Fruit fly (Drosophila melanogaster) Kc167 (cell line): Measurements from ENCODE around the gene CG45494.
"Not testable (repeated sequence)": the region's sequence is repeated elsewhere in the genome, so short reads cannot be mapped to it uniquely, and the experiment has no call there.

Experiments used
- h ChIP-seq: fragments of >200 bp; optimal IDR thresholded peaks from 3 replicates; lab custom pipeline; 2018; ENCODE audit warnings: missing external identifiers
- psq ChIP-seq: fragments of >200 bp; optimal IDR thresholded peaks from 2 replicates; lab custom pipeline; 2017; ENCODE audit warnings: missing external identifiers
- ttk ChIP-seq: sonication (Bioruptor generic); optimal IDR thresholded peaks from 2 replicates; lab custom pipeline; 2017; ENCODE audit warnings: missing external identifiers

dm6 chrX:19934194-19934593, 19.2 kb downstream of the CG45494 start, which contains the start of gene CG45490:
- not testable (repeated sequence) for TF ChIP-seq ttk (lab: Kevin White, UChicago); h; psq
